Fruit fly (Drosophila melanogaster) whole organism, prepupa: Measurements from ENCODE around the gene CG43618.

ENCODE experiments used
- CG10631 ChIP-seq: fragments of 200-800 bp; sonication (Bioruptor generic); optimal IDR thresholded peaks from 2 replicates; lab custom pipeline; 2016; ENCODE audit warnings: missing biosample characterization, missing genetic modification characterization
- CG10669 ChIP-seq: fragments of 200-800 bp; sonication (Bioruptor generic); optimal IDR thresholded peaks from 3 replicates; lab custom pipeline; 2018; ENCODE audit warnings: missing biosample characterization, mild to moderate bottlenecking, missing genetic modification characterization, moderate library complexity
- CG11294 ChIP-seq: fragments of 200-800 bp; sonication (Bioruptor generic); IDR thresholded peaks from 2 replicates; pipeline ENCODE4 v1.3.6; 2022; ENCODE audit warnings: missing biosample characterization, missing genetic modification characterization
- CG11762 ChIP-seq: fragments of 200-800 bp; sonication (Bioruptor generic); optimal IDR thresholded peaks from 3 replicates; lab custom pipeline; 2016; ENCODE audit warnings: missing biosample characterization, missing genetic modification characterization; ENCODE audit not compliant: insufficient read depth
- CG11902 ChIP-seq: fragments of 200-800 bp; sonication (Bioruptor generic); optimal IDR thresholded peaks from 3 replicates; lab custom pipeline; 2016; ENCODE audit warnings: missing biosample characterization, missing genetic modification characterization
- CG15336 ChIP-seq: fragments of 200-800 bp; sonication (Bioruptor generic); IDR thresholded peaks from 2 replicates; pipeline ENCODE4 v1.3.6; 2022; ENCODE audit warnings: missing biosample characterization, missing genetic modification characterization
- CG1621 ChIP-seq: fragments of 200-800 bp; sonication (Bioruptor generic); optimal IDR thresholded peaks from 3 replicates; lab custom pipeline; 2018; ENCODE audit warnings: missing biosample characterization, mild to moderate bottlenecking, missing genetic modification characterization
- CG16779 ChIP-seq: fragments of 200-800 bp; sonication (Bioruptor generic); optimal IDR thresholded peaks from 3 replicates; lab custom pipeline; 2017; ENCODE audit warnings: missing biosample characterization, mild to moderate bottlenecking, missing genetic modification characterization
- CG3032 ChIP-seq: fragments of 200-800 bp; optimal IDR thresholded peaks from 2 replicates; lab custom pipeline; 2019; ENCODE audit warnings: missing biosample characterization, mild to moderate bottlenecking, missing genetic modification characterization, moderate library complexity
- CG31627 ChIP-seq: fragments of 200-800 bp; sonication (Bioruptor generic); optimal IDR thresholded peaks from 3 replicates; lab custom pipeline; 2016; ENCODE audit warnings: missing biosample characterization, missing genetic modification characterization
- CG32006 ChIP-seq: fragments of 200-800 bp; sonication (Bioruptor generic); optimal IDR thresholded peaks from 3 replicates; lab custom pipeline; 2017; ENCODE audit warnings: missing biosample characterization, mild to moderate bottlenecking, missing genetic modification characterization
- CG34406 ChIP-seq: fragments of 200-800 bp; sonication (Bioruptor generic); optimal IDR thresholded peaks from 3 replicates; lab custom pipeline; 2016; ENCODE audit warnings: missing biosample characterization, missing genetic modification characterization
- CG3919 ChIP-seq: fragments of 200-800 bp; sonication (Bioruptor generic); optimal IDR thresholded peaks from 3 replicates; lab custom pipeline; 2016; ENCODE audit warnings: missing biosample characterization, missing genetic modification characterization
- CG4318 ChIP-seq: fragments of 200-800 bp; sonication (Bioruptor generic); optimal IDR thresholded peaks from 3 replicates; lab custom pipeline; 2017; ENCODE audit warnings: missing biosample characterization, mild to moderate bottlenecking, missing genetic modification characterization
- CG6163 ChIP-seq: fragments of 200-800 bp; sonication (Bioruptor generic); IDR thresholded peaks from 3 replicates; pipeline ENCODE4 v1.3.6; 2022; ENCODE audit warnings: missing biosample characterization, missing genetic modification characterization
- CG6808 ChIP-seq: fragments of 200-800 bp; sonication (Bioruptor generic); optimal IDR thresholded peaks from 3 replicates; lab custom pipeline; 2017; ENCODE audit warnings: missing biosample characterization, missing genetic modification characterization, mild to moderate bottlenecking, moderate library complexity, missing genetic modification reagents
- CG6854 ChIP-seq: fragments of 200-800 bp; sonication (Bioruptor generic); optimal IDR thresholded peaks from 2 replicates; lab custom pipeline; 2017; ENCODE audit warnings: missing biosample characterization, mild to moderate bottlenecking, missing genetic modification characterization
- CG7368 ChIP-seq: fragments of 200-800 bp; sonication (Bioruptor generic); optimal IDR thresholded peaks from 3 replicates; lab custom pipeline; 2016; ENCODE audit warnings: missing biosample characterization, missing genetic modification characterization
- CG8119 ChIP-seq: fragments of 200-800 bp; sonication (Bioruptor generic); IDR thresholded peaks from 3 replicates; pipeline ENCODE4 v1.3.6; 2022; ENCODE audit warnings: missing biosample characterization, missing genetic modification characterization
- CG8632 ChIP-seq: fragments of 200-800 bp; sonication (Bioruptor generic); optimal IDR thresholded peaks from 3 replicates; lab custom pipeline; 2016; ENCODE audit warnings: missing biosample characterization, missing genetic modification characterization
- Eip78C ChIP-seq: fragments of 200-800 bp; sonication (Bioruptor generic); peaks from one replicate; lab custom pipeline; 2016; ENCODE audit warnings: missing biosample characterization, missing genetic modification characterization
- Eip93F ChIP-seq: fragments of 200-800 bp; sonication (Bioruptor generic); optimal IDR thresholded peaks from 2 replicates; lab custom pipeline; 2016; ENCODE audit warnings: missing biosample characterization, mild to moderate bottlenecking, missing genetic modification characterization
- Ets21C ChIP-seq: fragments of 200-800 bp; sonication (Bioruptor generic); optimal IDR thresholded peaks from 3 replicates; lab custom pipeline; 2016; ENCODE audit warnings: missing biosample characterization, missing genetic modification characterization
- Ets96B ChIP-seq: fragments of 200-800 bp; optimal IDR thresholded peaks from 2 replicates; lab custom pipeline; 2019; ENCODE audit warnings: missing biosample characterization, mild to moderate bottlenecking, missing genetic modification characterization, moderate library complexity
- Gug ChIP-seq: fragments of 200-800 bp; sonication (Bioruptor generic); IDR thresholded peaks from 2 replicates; pipeline ENCODE4 v1.3.6; 2022; ENCODE audit warnings: missing biosample characterization, missing genetic modification characterization
- Hr39 ChIP-seq: fragments of 200-800 bp; sonication (Bioruptor generic); optimal IDR thresholded peaks from 2 replicates; lab custom pipeline; 2016; ENCODE audit warnings: missing biosample characterization, missing genetic modification characterization
- Hr4 ChIP-seq: fragments of 200-800 bp; sonication (Bioruptor generic); optimal IDR thresholded peaks from 3 replicates; lab custom pipeline; 2016; ENCODE audit warnings: missing biosample characterization, missing genetic modification characterization
- Lpt ChIP-seq: fragments of 200-800 bp; sonication (Bioruptor generic); optimal IDR thresholded peaks from 3 replicates; lab custom pipeline; 2016; ENCODE audit warnings: missing biosample characterization, missing genetic modification characterization
- Met ChIP-seq: fragments of 200-800 bp; sonication (Bioruptor generic); optimal IDR thresholded peaks from 3 replicates; lab custom pipeline; 2016; ENCODE audit warnings: missing biosample characterization, missing genetic modification characterization
- OdsH ChIP-seq: fragments of 200-800 bp; sonication (Bioruptor generic); optimal IDR thresholded peaks from 3 replicates; lab custom pipeline; 2016; ENCODE audit warnings: missing biosample characterization, missing genetic modification characterization
- Sox102F ChIP-seq: fragments of 200-800 bp; sonication (Bioruptor generic); optimal IDR thresholded peaks from 2 replicates; lab custom pipeline; 2016; ENCODE audit warnings: missing biosample characterization, mild to moderate bottlenecking, missing genetic modification characterization
- Sox14 ChIP-seq: fragments of 200-800 bp; sonication (Bioruptor generic); optimal IDR thresholded peaks from 3 replicates; lab custom pipeline; 2016; ENCODE audit warnings: missing biosample characterization, missing genetic modification characterization
- Sox15 ChIP-seq: fragments of 200-800 bp; sonication (Bioruptor generic); optimal IDR thresholded peaks from 3 replicates; lab custom pipeline; 2016; ENCODE audit warnings: missing biosample characterization, missing genetic modification characterization
- acj6 ChIP-seq: fragments of 200-800 bp; sonication (Bioruptor generic); optimal IDR thresholded peaks from 3 replicates; lab custom pipeline; 2016; ENCODE audit warnings: missing biosample characterization, missing genetic modification characterization
- dac ChIP-seq: fragments of 200-800 bp; sonication (Bioruptor generic); optimal IDR thresholded peaks from 2 replicates; lab custom pipeline; 2017; ENCODE audit warnings: missing biosample characterization, mild to moderate bottlenecking, missing genetic modification characterization
- dsx ChIP-seq: fragments of 200-800 bp; optimal IDR thresholded peaks from 3 replicates; lab custom pipeline; 2019; ENCODE audit warnings: missing biosample characterization, mild to moderate bottlenecking, missing genetic modification characterization, moderate library complexity; ENCODE audit not compliant: poor library complexity, severe bottlenecking
- eg ChIP-seq: fragments of 200-800 bp; sonication (Bioruptor generic); IDR thresholded peaks from 3 replicates; pipeline ENCODE4 v1.3.6; 2022; ENCODE audit warnings: missing biosample characterization, missing genetic modification characterization
- esn ChIP-seq: fragments of 200-800 bp; sonication (Bioruptor generic); optimal IDR thresholded peaks from 2 replicates; lab custom pipeline; 2016; ENCODE audit warnings: missing biosample characterization, mild to moderate bottlenecking, missing genetic modification characterization, moderate library complexity
- fd85E ChIP-seq: fragments of 200-800 bp; sonication (Bioruptor generic); optimal IDR thresholded peaks from 3 replicates; lab custom pipeline; 2016; ENCODE audit warnings: missing biosample characterization, missing genetic modification characterization
- lz ChIP-seq: fragments of 200-800 bp; sonication (Bioruptor generic); optimal IDR thresholded peaks from 3 replicates; lab custom pipeline; 2016; ENCODE audit warnings: missing biosample characterization, missing genetic modification characterization
- pdm3 ChIP-seq: fragments of 200-800 bp; sonication (Bioruptor generic); optimal IDR thresholded peaks from 3 replicates; lab custom pipeline; 2016; ENCODE audit warnings: missing biosample characterization, missing genetic modification characterization
- ss ChIP-seq, 2 experiments: fragments of 200-800 bp; sonication (Bioruptor generic); optimal IDR thresholded peaks; 2 replicates in 1 of 2; 3 replicates in 1 of 2; lab custom pipeline; 2017 to 2018; ENCODE audit warnings: mild to moderate bottlenecking in 2 of 2, missing biosample characterization in 2 of 2, missing genetic modification characterization in 2 of 2, moderate library complexity in 1 of 2
- svp ChIP-seq: fragments of 200-800 bp; sonication (Bioruptor generic); peaks from one replicate; lab custom pipeline; 2016; ENCODE audit warnings: missing biosample characterization, missing genetic modification characterization

Gene CG43618

DNA sequence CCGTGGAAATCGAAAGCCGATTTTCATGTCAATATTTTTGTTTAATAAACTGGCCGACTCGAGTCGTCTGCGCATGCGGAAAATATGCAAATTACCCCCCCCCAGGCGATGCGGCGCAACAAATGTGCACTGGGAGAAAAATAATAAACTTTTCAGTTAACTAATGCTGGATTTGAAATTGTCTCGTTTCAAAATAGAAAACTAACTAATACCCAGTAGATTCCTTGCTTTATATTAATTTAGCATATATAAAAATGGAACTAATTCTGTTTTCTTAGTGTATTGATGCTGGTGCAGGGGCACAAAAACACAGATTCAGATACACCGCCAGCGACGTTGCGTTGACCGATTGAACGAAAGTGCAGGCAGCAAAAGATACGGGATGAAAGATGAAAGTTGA, 11.1 kb upstream of the CG43618 start (continued):
- TF ChIP-seq CG11902 (GFP tag; lab: Kevin White, UChicago) (peak; percentile 47), dac (peak; percentile 69), CG34406 (GFP tag; lab: Kevin White, UChicago) (peak; percentile 50), Sox102F (GFP tag; lab: Kevin White, UChicago) (peak; percentile 51), ss (GFP tag; optimal IDR thresholded peaks at IDR 0.05; lab: Kevin White, UChicago) (no peak), eg (GFP tag; lab: Robert Waterston, UW) (peak; percentile 92), Hr4 (GFP tag; lab: Kevin White, UChicago) (peak; percentile 86), dsx (GFP tag; lab: Kevin White, UChicago) (peak; percentile 19), CG15336 (peak; percentile 82), CG11762 (GFP tag; lab: Kevin White, UChicago) (peak; percentile 55), CG3919 (peak; percentile 83), Met (GFP tag; lab: Kevin White, UChicago) (peak; percentile 49), svp (GFP tag; lab: Kevin White, UChicago) (peak; percentile 89), CG31627 (GFP tag; lab: Kevin White, UChicago) (peak; percentile 48), fd85E (GFP tag; lab: Kevin White, UChicago) (no peak), CG6808 (peak; percentile 46), CG8119 (GFP tag; lab: Robert Waterston, UW) (peak; percentile 88), Sox14 (GFP tag; lab: Kevin White, UChicago) (peak; percentile 38), Ets96B (tag; lab: Kevin White, UChicago) (peak; percentile 53), Eip78C (GFP tag; lab: Kevin White, UChicago) (peak; percentile 90), CG16779 (no peak), CG7368 (GFP tag; lab: Kevin White, UChicago) (peak; percentile 63), Eip93F (no peak), Gug (peak; percentile 79), CG10631 (GFP tag; lab: Kevin White, UChicago) (peak; percentile 54), CG6854 (GFP tag; lab: Kevin White, UChicago) (no peak), CG32006 (GFP tag; lab: Kevin White, UChicago) (peak; percentile 84), CG3032 (peak; percentile 46)

DNA sequence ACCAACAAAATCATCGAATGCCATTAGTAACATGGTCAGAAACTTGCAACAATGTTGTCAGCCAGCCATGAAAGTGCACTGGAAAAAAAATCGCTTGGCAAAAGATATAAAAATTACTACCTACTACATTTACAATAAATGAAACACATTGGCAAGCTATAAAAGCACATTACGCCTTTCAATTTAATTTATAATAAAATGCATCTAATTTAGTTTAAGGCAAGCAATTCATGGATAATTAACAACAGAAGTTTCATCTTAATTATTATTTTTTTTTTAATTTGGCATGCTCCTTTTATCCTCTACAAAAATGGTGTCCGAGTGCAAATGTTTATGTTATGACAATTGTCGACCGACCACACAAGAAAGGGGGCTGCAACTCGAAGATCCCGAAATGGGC, 10.0 kb upstream of the CG43618 start:
- no peak for TF ChIP-seq Eip93F
- TF ChIP-seq Sox15 = no peak
- peak; percentile 70 for TF ChIP-seq Eip78C (GFP tag; lab: Kevin White, UChicago)
- no peak for TF ChIP-seq pdm3 (GFP tag; lab: Kevin White, UChicago)
- peak; percentile 45 for TF ChIP-seq CG32006 (GFP tag; lab: Kevin White, UChicago)
- no peak for TF ChIP-seq CG3032
- TF ChIP-seq OdsH (GFP tag; lab: Kevin White, UChicago) = no peak
- 0 out of 3 replicates have a peak, but pooled peaks have one; percentile 23 for TF ChIP-seq CG6163
- peak; percentile 26 for TF ChIP-seq dsx (GFP tag; lab: Kevin White, UChicago)
- TF ChIP-seq eg (GFP tag; lab: Robert Waterston, UW) = peak; percentile 43; the same call in 1 of the 3 replicates
- TF ChIP-seq svp (GFP tag; lab: Kevin White, UChicago) = peak; percentile 57
- no peak for TF ChIP-seq CG34406 (GFP tag; lab: Kevin White, UChicago)
- TF ChIP-seq CG4318 = peak; percentile 23
- TF ChIP-seq Ets21C (GFP tag; lab: Kevin White, UChicago) = no peak
- TF ChIP-seq Hr4 (GFP tag; lab: Kevin White, UChicago) = peak; percentile 38
- no peak for TF ChIP-seq Sox14 (GFP tag; lab: Kevin White, UChicago)
- peak; percentile 56 for TF ChIP-seq CG15336
- no peak for TF ChIP-seq CG6808
- TF ChIP-seq ss (GFP tag; optimal IDR thresholded peaks at IDR 0.05; lab: Kevin White, UChicago) = no peak
- peak; percentile 71 for TF ChIP-seq CG8119 (GFP tag; lab: Robert Waterston, UW)
- TF ChIP-seq, all 60 proteins: peak for 10

DNA sequence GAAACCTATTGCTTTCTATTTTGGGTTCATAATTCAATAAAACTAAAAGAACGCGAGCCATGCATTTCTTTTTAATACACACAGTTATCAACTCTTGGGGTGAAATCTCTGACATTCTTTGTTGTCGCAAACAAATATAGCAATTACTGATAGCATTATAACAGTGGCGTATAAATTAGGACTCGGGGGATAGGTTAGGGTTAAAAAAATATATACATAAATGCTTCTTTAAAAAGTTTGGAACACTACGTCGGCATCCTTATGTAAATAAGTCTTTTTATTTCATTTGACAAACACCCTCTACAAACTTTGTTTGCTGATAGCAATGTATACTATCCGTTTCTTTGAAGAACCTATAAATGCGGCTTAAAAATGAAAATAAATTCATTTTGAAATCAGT, 8.1 kb upstream of the CG43618 start, which contains the start of gene CG43060:
Gene CG43060, plus strand, starts transcription at position 382 of the 400 bp plus-strand sequence.
- no peak for TF ChIP-seq CG11294
- TF ChIP-seq ss (GFP tag; optimal IDR thresholded peaks at IDR 0.05; lab: Kevin White, UChicago) = no peak
- TF ChIP-seq eg (GFP tag; lab: Robert Waterston, UW) = 0 out of 3 replicates have a peak, but pooled peaks have one; percentile 17
- no peak for TF ChIP-seq Lpt (GFP tag; lab: Kevin White, UChicago)
- TF ChIP-seq fd85E (GFP tag; lab: Kevin White, UChicago) = no peak
- TF ChIP-seq svp (GFP tag; lab: Kevin White, UChicago) = peak; percentile 94
- TF ChIP-seq CG6854 (GFP tag; lab: Kevin White, UChicago) = no peak
- TF ChIP-seq Sox14 (GFP tag; lab: Kevin White, UChicago) = peak; percentile 70
- TF ChIP-seq CG3919 = no peak
- peak; percentile 28 for TF ChIP-seq Hr39 (GFP tag; lab: Kevin White, UChicago)
- TF ChIP-seq Ets21C (GFP tag; lab: Kevin White, UChicago) = no peak
- TF ChIP-seq CG8632 (GFP tag; lab: Kevin White, UChicago) = peak; percentile 8
- peak; percentile 43 for TF ChIP-seq esn
- TF ChIP-seq CG7368 (GFP tag; lab: Kevin White, UChicago) = no peak
- TF ChIP-seq Hr4 (GFP tag; lab: Kevin White, UChicago) = peak; percentile 39
- TF ChIP-seq CG8119 (GFP tag; lab: Robert Waterston, UW) = 0 out of 3 replicates have a peak, but pooled peaks have one; percentile 11
- no peak for TF ChIP-seq CG6808
- TF ChIP-seq acj6 = peak; percentile 27
- TF ChIP-seq CG10669 = peak; percentile 15
- TF ChIP-seq lz (GFP tag; lab: Kevin White, UChicago) = peak; percentile 19
- peak; percentile 18 for TF ChIP-seq pdm3 (GFP tag; lab: Kevin White, UChicago)
- peak; percentile 16 for TF ChIP-seq CG3032
- TF ChIP-seq CG4318 = no peak
- TF ChIP-seq CG16779 = no peak
- TF ChIP-seq dsx (GFP tag; lab: Kevin White, UChicago) = peak; percentile 39
- peak; percentile 0 for TF ChIP-seq CG1621 (tag; lab: Kevin White, UChicago)
